Worm (Caenorhabditis elegans) whole organism, midembryonic: Measurements from ENCODE around the gene C41H7.2.

Source experiments
- T22C8.4 ChIP-seq: fragments of 200-800 bp; sonication (Bioruptor generic); IDR thresholded peaks from 2 replicates; pipeline ENCODE4 v1.3.6; 2022; ENCODE audit warnings: missing genetic modification characterization, missing compliant biosample characterization
- cog-1 ChIP-seq: sonication (generic microtip); optimal IDR thresholded peaks from 2 replicates; lab custom pipeline; 2016; ENCODE audit warnings: missing genetic modification characterization, missing compliant biosample characterization
- flt-1 ChIP-seq: fragments of 200-800 bp; sonication (Bioruptor generic); IDR thresholded peaks from 2 replicates; pipeline ENCODE4 v1.3.6; 2022; ENCODE audit warnings: missing genetic modification characterization, missing compliant biosample characterization
- klf-2 ChIP-seq: fragments of 200-800 bp; sonication (Bioruptor generic); conservative IDR thresholded peaks from 2 replicates; pipeline ENCODE4 v1.3.6; 2022; ENCODE audit warnings: missing genetic modification reagents, missing genetic modification characterization, missing compliant biosample characterization
- med-1 ChIP-seq: sonication (generic microtip); optimal IDR thresholded peaks from 2 replicates; lab custom pipeline; 2017; ENCODE audit warnings: missing genetic modification characterization, mild to moderate bottlenecking, missing compliant biosample characterization, antibody characterized with exemption, missing genetic modification reagents; ENCODE audit not compliant: insufficient read depth
- ref-1 ChIP-seq: fragments of 200-800 bp; sonication (Bioruptor generic); conservative IDR thresholded peaks from 2 replicates; pipeline ENCODE4 v1.3.6; 2022; ENCODE audit warnings: missing genetic modification reagents, missing genetic modification characterization, missing compliant biosample characterization
- tab-1 ChIP-seq: fragments of 200-800 bp; sonication (Bioruptor generic); IDR thresholded peaks from 2 replicates; pipeline ENCODE4 v1.3.6; 2022; ENCODE audit warnings: missing genetic modification characterization, missing compliant biosample characterization
- ztf-23 ChIP-seq: fragments of 200-800 bp; sonication (Bioruptor generic); IDR thresholded peaks from 2 replicates; pipeline ENCODE4 v1.3.6; 2022; ENCODE audit warnings: missing genetic modification reagents, missing genetic modification characterization, missing compliant biosample characterization
- ztf-29 ChIP-seq: fragments of 200-800 bp; sonication (Bioruptor generic); IDR thresholded peaks from 2 replicates; pipeline ENCODE4 v1.3.6; 2022; ENCODE audit warnings: missing genetic modification reagents, missing genetic modification characterization, missing compliant biosample characterization

The C41H7.2 gene

DNA sequence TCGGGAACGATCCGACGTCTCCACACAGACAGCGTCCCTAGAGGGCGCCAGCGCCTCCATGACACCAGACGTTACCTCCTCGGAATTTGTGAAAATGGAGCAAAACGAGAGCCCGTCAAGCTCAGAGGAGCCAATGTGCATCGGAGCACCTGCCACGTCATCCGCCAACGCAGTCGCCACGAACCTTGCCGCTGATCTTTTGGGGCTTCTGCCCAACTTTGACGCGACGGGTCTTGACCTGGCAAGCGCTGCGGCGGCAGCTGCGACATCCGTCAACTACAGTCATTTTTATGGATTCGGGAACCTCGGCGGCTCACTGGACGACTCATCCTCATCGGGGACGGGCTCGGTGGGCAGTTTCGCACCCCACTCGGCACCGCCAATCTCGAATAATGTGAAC, 29.2 kb upstream of the C41H7.2 start:
- TF ChIP-seq tab-1 (GFP tag; lab: Robert Waterston, UW) (0 out of 2 replicates have a peak, but pooled peaks have one; percentile 58), flt-1 (GFP tag; lab: Robert Waterston, UW) (no peak)

DNA sequence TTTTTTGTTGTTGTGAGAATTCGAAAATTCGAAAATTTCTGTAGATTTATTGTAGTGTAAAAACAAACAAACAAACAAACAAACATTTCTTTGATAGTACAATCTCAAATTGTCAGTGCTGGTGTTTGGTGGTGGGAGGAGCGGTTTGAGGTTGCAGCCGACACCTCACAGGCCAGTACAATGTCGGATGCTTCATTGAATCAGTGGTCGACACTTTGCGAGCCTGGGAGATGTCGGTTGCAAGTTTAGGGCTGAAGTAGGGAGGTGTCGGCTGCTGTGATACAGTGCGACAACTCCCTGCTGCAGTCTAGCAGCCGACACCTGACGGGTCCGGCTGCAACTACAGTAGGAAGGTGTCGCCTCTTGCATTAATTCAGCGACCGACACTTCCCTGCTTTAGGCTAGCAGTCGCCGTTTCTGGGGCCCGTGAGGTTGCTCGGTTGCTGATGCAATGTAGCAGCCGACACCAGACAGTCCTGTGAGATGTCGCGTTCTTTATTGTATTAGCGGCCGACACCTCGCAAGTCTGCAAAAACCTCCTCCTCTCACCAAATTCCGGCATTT, 28.6 kb upstream of the C41H7.2 start:
- TF ChIP-seq tab-1 (GFP tag; lab: Robert Waterston, UW) = no peak
- no peak for TF ChIP-seq med-1 (GFP tag; lab: Kevin White, UChicago)
- no peak for TF ChIP-seq ref-1

- no peak for TF ChIP-seq T22C8.4
- 0 out of 2 replicates have a peak, but pooled peaks have one; percentile 12 for TF ChIP-seq klf-2 (GFP tag; lab: Robert Waterston, UW)
Observed at ce11 chrII:2987122-2987556, 27.5 kb upstream of the C41H7.2 start.

DNA sequence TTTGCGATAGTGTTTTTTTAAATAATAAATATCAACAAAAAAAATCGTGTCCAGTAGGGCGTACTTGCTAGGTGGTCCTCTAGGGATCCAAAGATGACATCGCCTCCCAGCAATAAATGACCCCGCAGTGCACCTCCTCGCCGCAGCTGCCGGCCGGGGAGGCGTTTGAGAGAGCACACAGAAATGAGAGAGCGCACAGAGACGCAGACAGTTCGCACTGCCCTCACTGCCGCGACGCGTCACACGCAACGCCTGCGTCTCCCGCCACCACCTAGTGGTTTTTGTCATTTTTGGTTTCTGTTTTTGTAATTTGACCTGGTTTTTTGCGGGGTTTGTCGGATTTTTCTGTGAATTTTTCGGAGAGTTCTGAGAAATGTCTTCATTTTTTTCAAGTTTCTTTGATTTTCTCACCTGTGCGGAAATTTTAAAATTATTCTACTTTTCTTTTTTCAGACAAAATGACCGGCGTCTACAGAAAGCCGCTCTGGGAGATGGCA, 26.7 kb upstream of the C41H7.2 start, which contains the start of gene lido-7:
Gene lido-7, plus strand, starts transcription at position 447 of the 497 bp plus-strand sequence.
- TF ChIP-seq klf-2 (GFP tag; lab: Robert Waterston, UW) (no peak), ref-1 (no peak), ztf-23 (GFP tag; lab: Robert Waterston, UW) (peak; percentile 59; the same call in 1 of the 2 replicates), med-1 (GFP tag; lab: Kevin White, UChicago) (no peak), tab-1 (GFP tag; lab: Robert Waterston, UW) (no peak), T22C8.4 (no peak), cog-1 (tag; lab: Kevin White, UChicago) (no peak)

DNA sequence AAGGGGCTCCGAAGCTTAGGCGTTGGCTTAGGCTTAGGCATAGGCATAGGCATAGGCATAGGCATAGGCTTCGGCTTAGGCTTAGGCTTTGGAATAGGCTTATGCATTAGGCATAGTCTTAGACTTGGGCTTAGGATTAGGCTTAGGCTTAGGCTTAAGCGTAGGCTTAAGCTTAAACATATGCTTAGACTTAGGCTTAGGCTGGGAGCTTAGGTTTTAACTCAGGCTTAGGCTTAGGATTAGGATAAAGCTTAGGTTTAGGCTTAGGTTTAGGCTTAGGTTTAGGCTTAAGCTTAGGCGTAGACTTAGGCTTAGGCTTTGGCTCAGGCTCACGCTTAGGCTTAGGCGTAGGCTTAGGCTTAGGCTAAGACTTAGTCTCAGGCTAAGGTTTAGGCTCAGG, 24.5 kb upstream of the C41H7.2 start:
- TF ChIP-seq tab-1 (GFP tag; lab: Robert Waterston, UW) (no peak), ztf-23 (GFP tag; lab: Robert Waterston, UW) (no peak), T22C8.4 (no peak), ref-1 (no peak), cog-1 (tag; lab: Kevin White, UChicago) (no peak), flt-1 (GFP tag; lab: Robert Waterston, UW) (no peak), klf-2 (GFP tag; lab: Robert Waterston, UW) (no peak)

- no peak for TF ChIP-seq tab-1 (GFP tag; lab: Robert Waterston, UW)
- TF ChIP-seq med-1 (GFP tag; lab: Kevin White, UChicago) = no peak
- no peak for TF ChIP-seq ref-1
- no peak for TF ChIP-seq klf-2 (GFP tag; lab: Robert Waterston, UW)
- TF ChIP-seq T22C8.4 = no peak
- TF ChIP-seq ztf-29 (GFP tag; lab: Robert Waterston, UW) = no peak
- TF ChIP-seq flt-1 (GFP tag; lab: Robert Waterston, UW) = no peak
- no peak for TF ChIP-seq cog-1 (tag; lab: Kevin White, UChicago)
- TF ChIP-seq ztf-23 (GFP tag; lab: Robert Waterston, UW) = no peak
Observed at ce11 chrII:2991555-2992083, 23.0 kb upstream of the C41H7.2 start, which contains the start of gene K08A2.2. Gene K08A2.2 (plus strand): TSS chrII:2991605.

- TF ChIP-seq ztf-23 (GFP tag; lab: Robert Waterston, UW) (no peak), flt-1 (GFP tag; lab: Robert Waterston, UW) (no peak), T22C8.4 (no peak), tab-1 (GFP tag; lab: Robert Waterston, UW) (no peak), ztf-29 (GFP tag; lab: Robert Waterston, UW) (no peak), ref-1 (no peak), klf-2 (GFP tag; lab: Robert Waterston, UW) (no peak), med-1 (GFP tag; lab: Kevin White, UChicago) (no peak), cog-1 (tag; lab: Kevin White, UChicago) (no peak)
Observed at ce11 chrII:2992300-2992699, 22.3 kb upstream of the C41H7.2 start.

ce11 chrII:2994590-2995392, 19.8 kb upstream of the C41H7.2 start:
- TF ChIP-seq med-1 (GFP tag; lab: Kevin White, UChicago) = no peak
- peak; percentile 26 for TF ChIP-seq cog-1 (tag; lab: Kevin White, UChicago)
- TF ChIP-seq flt-1 (GFP tag; lab: Robert Waterston, UW) = 0 out of 2 replicates have a peak, but pooled peaks have one; percentile 9

- no peak for TF ChIP-seq tab-1 (GFP tag; lab: Robert Waterston, UW)
- TF ChIP-seq ref-1 = no peak
- no peak for TF ChIP-seq klf-2 (GFP tag; lab: Robert Waterston, UW)
Observed at ce11 chrII:2996721-2997120, 17.9 kb upstream of the C41H7.2 start, which contains the start of gene lido-8. Gene lido-8 (plus strand): TSS chrII:2997021.

DNA sequence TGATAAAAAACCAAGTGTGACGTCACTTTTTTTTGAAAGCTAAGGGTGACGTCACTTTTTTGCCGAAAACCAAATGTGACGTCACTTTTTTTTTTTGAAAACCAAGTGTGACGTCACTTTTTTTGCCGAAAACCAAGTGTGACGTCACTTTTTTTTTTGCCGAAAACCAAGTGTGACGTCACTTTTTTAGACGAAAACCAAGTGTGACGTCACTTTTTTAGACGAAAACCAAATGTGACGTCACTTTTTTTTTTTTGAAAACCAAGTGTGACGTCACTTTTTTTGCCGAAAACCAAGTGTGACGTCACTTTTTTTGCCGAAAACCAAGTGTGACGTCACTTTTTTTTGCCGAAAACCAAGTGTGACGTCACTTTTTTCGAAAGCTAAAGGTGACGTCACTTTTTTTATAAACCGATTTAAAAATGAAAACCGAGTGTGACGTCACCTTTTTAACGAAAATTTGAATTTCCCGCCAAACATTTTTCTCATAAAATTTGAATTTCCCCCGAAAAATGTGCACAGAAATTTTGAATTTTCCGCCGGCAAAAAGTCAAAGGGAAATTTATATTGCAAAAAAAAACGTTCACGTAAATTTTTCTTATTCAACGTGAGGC, 16.7 kb upstream of the C41H7.2 start:
- TF ChIP-seq T22C8.4 (no peak), klf-2 (GFP tag; lab: Robert Waterston, UW) (no peak), cog-1 (tag; lab: Kevin White, UChicago) (no peak)
